Fruit fly (Drosophila melanogaster): ENCODE measurements around the gene Lim3.
A peak's percentile ranks its signal among the peaks of the same experiment; 100 is the strongest.

Lim3 gene

dm6 chr2L:19142176-19142870 is 34.1 kb upstream of the Lim3 start:
- TF ChIP-seq CG11617 (GFP tag; optimal IDR thresholded peaks at IDR 0.05) (no peak), toe (GFP tag; optimal IDR thresholded peaks at IDR 0.05) (no peak)

dm6 chr2L:19141435-19142126 is 33.4 kb upstream of the Lim3 start:
- TF ChIP-seq CG7045 (GFP tag; optimal IDR thresholded peaks at IDR 0.05) (peak; percentile 36), Mnt (GFP tag; optimal IDR thresholded peaks at IDR 0.05) (no peak), toe (GFP tag; optimal IDR thresholded peaks at IDR 0.05) (no peak), CG33017 (tag; optimal IDR thresholded peaks at IDR 0.05) (no peak), CG1620 (GFP tag; optimal IDR thresholded peaks at IDR 0.05) (no peak), Hr96 (GFP tag; optimal IDR thresholded peaks at IDR 0.05) (peak; percentile 64), CG5204 (GFP tag; optimal IDR thresholded peaks at IDR 0.05) (no peak), CG11617 (GFP tag; optimal IDR thresholded peaks at IDR 0.05) (peak; percentile 59), kay (GFP tag; ENCODE audit: borderline replicate concordance) (peak; percentile 65), bab1 (GFP tag; optimal IDR thresholded peaks at IDR 0.05) (peak; percentile 84), pad (GFP tag; optimal IDR thresholded peaks at IDR 0.05) (peak; percentile 41), tj (GFP tag; optimal IDR thresholded peaks at IDR 0.05) (peak; percentile 95), cnc (optimal IDR thresholded peaks at IDR 0.05) (no peak), ovo (GFP tag; optimal IDR thresholded peaks at IDR 0.05) (no peak), CG12768 (GFP tag; optimal IDR thresholded peaks at IDR 0.05) (no peak), Clk (GFP tag; optimal IDR thresholded peaks at IDR 0.05) (no peak), cic (GFP tag; optimal IDR thresholded peaks at IDR 0.05) (no peak), CG14711 (tag; optimal IDR thresholded peaks at IDR 0.05) (peak; percentile 45), CG7101 (tag; optimal IDR thresholded peaks at IDR 0.05) (peak; percentile 56), Crg-1 (GFP tag; optimal IDR thresholded peaks at IDR 0.05) (no peak)

dm6 chr2L:19140984-19141262 is 32.7 kb upstream of the Lim3 start:
- TF ChIP-seq Clk (GFP tag; optimal IDR thresholded peaks at IDR 0.05) (no peak), CG1620 (GFP tag; optimal IDR thresholded peaks at IDR 0.05) (no peak), CG14711 (tag; optimal IDR thresholded peaks at IDR 0.05) (peak; percentile 34), CG7101 (tag; optimal IDR thresholded peaks at IDR 0.05) (peak; percentile 16), toe (GFP tag; optimal IDR thresholded peaks at IDR 0.05) (no peak), Hr96 (GFP tag; optimal IDR thresholded peaks at IDR 0.05) (peak; percentile 33), CG5204 (GFP tag; optimal IDR thresholded peaks at IDR 0.05) (no peak), CG7045 (GFP tag; optimal IDR thresholded peaks at IDR 0.05) (no peak), cnc (optimal IDR thresholded peaks at IDR 0.05) (no peak), CG33017 (tag; optimal IDR thresholded peaks at IDR 0.05) (no peak), pad (GFP tag; optimal IDR thresholded peaks at IDR 0.05) (peak; percentile 17), bab1 (GFP tag; optimal IDR thresholded peaks at IDR 0.05) (peak; percentile 54), Crg-1 (GFP tag; optimal IDR thresholded peaks at IDR 0.05) (no peak), kay (GFP tag; ENCODE audit: borderline replicate concordance) (no peak)

dm6 chr2L:19140257-19140983 is 32.2 kb upstream of the Lim3 start:
- TF ChIP-seq tj (GFP tag; optimal IDR thresholded peaks at IDR 0.05) (peak; percentile 76), Hr96 (GFP tag; optimal IDR thresholded peaks at IDR 0.05) (no peak)

dm6 chr2L:19139751-19140150 is 31.5 kb upstream of the Lim3 start:
- TF ChIP-seq pad (GFP tag; optimal IDR thresholded peaks at IDR 0.05) (no peak), ovo (GFP tag; optimal IDR thresholded peaks at IDR 0.05) (no peak), bab1 (GFP tag; optimal IDR thresholded peaks at IDR 0.05) (no peak), CG7101 (tag; optimal IDR thresholded peaks at IDR 0.05) (no peak), CG14711 (tag; optimal IDR thresholded peaks at IDR 0.05) (no peak), CG1620 (GFP tag; optimal IDR thresholded peaks at IDR 0.05) (no peak), cnc (optimal IDR thresholded peaks at IDR 0.05) (no peak), CG5204 (GFP tag; optimal IDR thresholded peaks at IDR 0.05) (no peak), toe (GFP tag; optimal IDR thresholded peaks at IDR 0.05) (no peak), cic (GFP tag; optimal IDR thresholded peaks at IDR 0.05) (no peak), kay (GFP tag; ENCODE audit: borderline replicate concordance) (no peak), Hr96 (GFP tag; optimal IDR thresholded peaks at IDR 0.05) (no peak)

dm6 chr2L:19138361-19139041 is 30.3 kb upstream of the Lim3 start:
- no peak for TF ChIP-seq CG7101 (tag; optimal IDR thresholded peaks at IDR 0.05)
- TF ChIP-seq Crg-1 (GFP tag; optimal IDR thresholded peaks at IDR 0.05): no peak
- no peak for TF ChIP-seq CG11617 (GFP tag; optimal IDR thresholded peaks at IDR 0.05)
- TF ChIP-seq CG7045 (GFP tag; optimal IDR thresholded peaks at IDR 0.05): no peak
- no peak for TF ChIP-seq cic (GFP tag; optimal IDR thresholded peaks at IDR 0.05)
- no peak for TF ChIP-seq ovo (GFP tag; optimal IDR thresholded peaks at IDR 0.05)
- TF ChIP-seq CG1620 (GFP tag; optimal IDR thresholded peaks at IDR 0.05): no peak
- TF ChIP-seq Hr96 (GFP tag; optimal IDR thresholded peaks at IDR 0.05): no peak
- TF ChIP-seq pad (GFP tag; optimal IDR thresholded peaks at IDR 0.05): no peak
- no peak for TF ChIP-seq CG5204 (GFP tag; optimal IDR thresholded peaks at IDR 0.05)
- no peak for TF ChIP-seq CG14711 (tag; optimal IDR thresholded peaks at IDR 0.05)
- TF ChIP-seq cnc (optimal IDR thresholded peaks at IDR 0.05): no peak
